Fruit fly (Drosophila melanogaster) whole organism, embryonic: Measurements from ENCODE around the gene CG3091.

ENCODE experiments used
- CG10366 ChIP-seq: fragments of 200-800 bp; sonication (Bioruptor generic); IDR thresholded peaks from 2 replicates; pipeline ENCODE4 v1.3.6; 2022; ENCODE audit warnings: missing biosample characterization, missing genetic modification characterization
- CG10543 ChIP-seq: fragments of 200-800 bp; sonication (Bioruptor generic); optimal IDR thresholded peaks from 3 replicates; lab custom pipeline; 2017; ENCODE audit warnings: missing biosample characterization, mild to moderate bottlenecking, missing genetic modification characterization, moderate library complexity
- CG12155 ChIP-seq: fragments of 200-800 bp; sonication (Bioruptor generic); optimal IDR thresholded peaks from 3 replicates; lab custom pipeline; 2016; ENCODE audit warnings: missing biosample characterization, missing genetic modification characterization
- CG13424 ChIP-seq: fragments of 200-800 bp; sonication (Bioruptor generic); optimal IDR thresholded peaks from 2 replicates; lab custom pipeline; 2019; ENCODE audit warnings: missing biosample characterization, mild to moderate bottlenecking, missing genetic modification characterization, moderate library complexity
- CG14050 ChIP-seq: fragments of 200-800 bp; sonication (Bioruptor generic); IDR thresholded peaks from 3 replicates; pipeline ENCODE4 v1.3.6; 2022; ENCODE audit warnings: missing biosample characterization, missing genetic modification characterization
- CG14860 ChIP-seq: fragments of 200-800 bp; sonication (Bioruptor generic); IDR thresholded peaks from 3 replicates; pipeline ENCODE4 v1.3.6; 2022; ENCODE audit warnings: missing biosample characterization, missing genetic modification characterization; ENCODE audit not compliant: partially characterized antibody
- CG15601 ChIP-seq: fragments of 200-800 bp; sonication (Bioruptor generic); optimal IDR thresholded peaks from 3 replicates; lab custom pipeline; 2019; ENCODE audit warnings: missing biosample characterization, mild to moderate bottlenecking, missing genetic modification characterization, moderate library complexity
- CG17612 ChIP-seq: fragments of 200-800 bp; sonication (Bioruptor generic); IDR thresholded peaks from 2 replicates; pipeline ENCODE4 v1.3.6; 2022; ENCODE audit warnings: missing biosample characterization, missing genetic modification characterization
- CG2120 ChIP-seq: fragments of 200-800 bp; sonication (Bioruptor generic); optimal IDR thresholded peaks from 3 replicates; lab custom pipeline; 2016; ENCODE audit warnings: missing biosample characterization, missing genetic modification characterization
- CG2889 ChIP-seq: fragments of 200-800 bp; sonication (Bioruptor generic); IDR thresholded peaks from 3 replicates; pipeline ENCODE4 v1.3.6; 2022; ENCODE audit warnings: missing biosample characterization, missing genetic modification characterization
- CG4328 ChIP-seq: fragments of 200-800 bp; sonication (Bioruptor generic); optimal IDR thresholded peaks from 3 replicates; lab custom pipeline; 2017; ENCODE audit warnings: missing biosample characterization, missing genetic modification reagents, missing genetic modification characterization
- CG7556 ChIP-seq: fragments of 200-800 bp; sonication (Bioruptor generic); optimal IDR thresholded peaks from 2 replicates; lab custom pipeline; 2017; ENCODE audit warnings: missing biosample characterization, mild to moderate bottlenecking, missing genetic modification characterization
- Deaf1 ChIP-seq: fragments of 200-800 bp; optimal IDR thresholded peaks from 3 replicates; lab custom pipeline; 2019; ENCODE audit warnings: missing biosample characterization, mild to moderate bottlenecking, missing genetic modification characterization, moderate library complexity
- Dek ChIP-seq: fragments of 200-800 bp; sonication (Bioruptor generic); optimal IDR thresholded peaks from 3 replicates; lab custom pipeline; 2019; ENCODE audit warnings: missing biosample characterization, mild to moderate bottlenecking, missing genetic modification characterization, moderate library complexity
- Dll ChIP-seq: fragments of 200-800 bp; sonication (Bioruptor generic); IDR thresholded peaks from 4 replicates; pipeline ENCODE4 v1.3.6; 2022; ENCODE audit warnings: missing biosample characterization, missing genetic modification characterization; ENCODE audit not compliant: partially characterized antibody
- Dref ChIP-seq: fragments of 200-800 bp; sonication (Bioruptor generic); IDR thresholded peaks from 2 replicates; pipeline ENCODE4 v1.3.6; 2022; ENCODE audit warnings: missing biosample characterization, missing genetic modification characterization
- ERR ChIP-seq: fragments of 200-800 bp; sonication (Bioruptor generic); optimal IDR thresholded peaks from 2 replicates; lab custom pipeline; 2016; ENCODE audit warnings: missing biosample characterization, missing genetic modification characterization
- Eip74EF ChIP-seq, 2 experiments: fragments of 200-800 bp in 1 of 2; fragments of >200 bp in 1 of 2; sonication (Bioruptor generic) in 1 of 2; optimal IDR thresholded peaks; 2 replicates each; lab custom pipeline; 2017 to 2019; ENCODE audit warnings: missing biosample characterization in 2 of 2, missing genetic modification characterization in 2 of 2, mild to moderate bottlenecking in 1 of 2, moderate library complexity in 1 of 2
- Fer1 ChIP-seq: fragments of 200-800 bp; sonication (Bioruptor generic); optimal IDR thresholded peaks from 2 replicates; lab custom pipeline; 2017; ENCODE audit warnings: missing biosample characterization, mild to moderate bottlenecking, missing genetic modification characterization
- HLH4C ChIP-seq: fragments of 200-800 bp; sonication (Bioruptor generic); IDR thresholded peaks from 3 replicates; pipeline ENCODE4 v1.3.6; 2022; ENCODE audit warnings: missing biosample characterization, missing genetic modification characterization; ENCODE audit not compliant: partially characterized antibody
- Hr39 ChIP-seq: fragments of >200 bp; optimal IDR thresholded peaks from 2 replicates; lab custom pipeline; 2017
- Jarid2 ChIP-seq: fragments of 200-800 bp; sonication (Bioruptor generic); optimal IDR thresholded peaks from 3 replicates; lab custom pipeline; 2017; ENCODE audit warnings: mild to moderate bottlenecking, missing biosample characterization, missing genetic modification reagents, missing genetic modification characterization
- Mrtf ChIP-seq: fragments of 200-800 bp; sonication (Bioruptor generic); IDR thresholded peaks from 3 replicates; pipeline ENCODE4 v1.3.6; 2022; ENCODE audit warnings: missing biosample characterization, missing genetic modification characterization
- NC2β ChIP-seq: fragments of 200-800 bp; sonication (Bioruptor generic); optimal IDR thresholded peaks from 2 replicates; lab custom pipeline; 2016; ENCODE audit warnings: missing biosample characterization, missing genetic modification characterization
- NK7.1 ChIP-seq: fragments of 200-800 bp; sonication (Bioruptor generic); optimal IDR thresholded peaks from 3 replicates; lab custom pipeline; 2016; ENCODE audit warnings: missing biosample characterization, missing genetic modification characterization
- Nf-YA ChIP-seq: fragments of 200-800 bp; sonication (Bioruptor generic); IDR thresholded peaks from 2 replicates; pipeline ENCODE4 v1.3.6; 2022; ENCODE audit warnings: missing biosample characterization, missing genetic modification characterization
- Nf-YB ChIP-seq: fragments of 200-800 bp; sonication (Bioruptor generic); optimal IDR thresholded peaks from 3 replicates; lab custom pipeline; 2019; ENCODE audit warnings: missing biosample characterization, mild to moderate bottlenecking, missing genetic modification characterization, moderate library complexity
- Spps ChIP-seq: fragments of 200-800 bp; sonication (Bioruptor generic); optimal IDR thresholded peaks from 2 replicates; lab custom pipeline; 2018; ENCODE audit warnings: missing biosample characterization, mild to moderate bottlenecking, missing genetic modification characterization
- Tbp ChIP-seq: fragments of >200 bp; optimal IDR thresholded peaks from 2 replicates; lab custom pipeline; 2018; ENCODE audit warnings: missing biosample characterization, missing genetic modification characterization
- aop ChIP-seq: fragments of 200-800 bp; sonication (Bioruptor generic); IDR thresholded peaks from 2 replicates; pipeline ENCODE4 v1.3.6; 2022; ENCODE audit warnings: missing biosample characterization, missing genetic modification characterization
- ase ChIP-seq: fragments of 200-800 bp; sonication (Bioruptor generic); IDR thresholded peaks from 3 replicates; pipeline ENCODE4 v1.3.6; 2022; ENCODE audit warnings: missing biosample characterization, missing genetic modification characterization
- bsh ChIP-seq, 2 experiments: fragments of 200-800 bp; sonication (Bioruptor generic); optimal IDR thresholded peaks; 2 replicates each; lab custom pipeline; 2017 to 2018; ENCODE audit warnings: mild to moderate bottlenecking in 2 of 2, missing biosample characterization in 2 of 2, missing genetic modification characterization in 2 of 2, moderate library complexity in 1 of 2
- cato ChIP-seq: fragments of 200-800 bp; sonication (Bioruptor generic); optimal IDR thresholded peaks from 2 replicates; lab custom pipeline; 2016; ENCODE audit warnings: missing biosample characterization, missing genetic modification characterization, borderline replicate concordance
- corto ChIP-seq: fragments of 200-800 bp; sonication (Bioruptor generic); optimal IDR thresholded peaks from 2 replicates; lab custom pipeline; 2016; ENCODE audit warnings: missing biosample characterization, mild to moderate bottlenecking, missing genetic modification characterization, moderate library complexity
- crc ChIP-seq: fragments of 200-800 bp; sonication (Bioruptor generic); optimal IDR thresholded peaks from 2 replicates; lab custom pipeline; 2016; ENCODE audit warnings: missing biosample characterization, missing genetic modification characterization
- crp ChIP-seq, 2 experiments: fragments of 200-800 bp; sonication (Bioruptor generic); optimal IDR thresholded peaks; 2 replicates in 1 of 2; 3 replicates in 1 of 2; lab custom pipeline; 2017; ENCODE audit warnings: missing biosample characterization in 2 of 2, missing genetic modification characterization in 2 of 2, mild to moderate bottlenecking in 1 of 2, moderate library complexity in 1 of 2
- cwo ChIP-seq: fragments of 200-800 bp; sonication (Bioruptor generic); optimal IDR thresholded peaks from 3 replicates; lab custom pipeline; 2017; ENCODE audit warnings: missing biosample characterization, missing genetic modification characterization, mild to moderate bottlenecking, moderate library complexity, missing genetic modification reagents
- fd96Cb ChIP-seq: fragments of 200-800 bp; sonication (Bioruptor generic); optimal IDR thresholded peaks from 2 replicates; lab custom pipeline; 2018; ENCODE audit warnings: missing biosample characterization, mild to moderate bottlenecking, missing genetic modification characterization, moderate library complexity
- lola ChIP-seq, 3 experiments: fragments of >200 bp in 2 of 3; fragments of 200-800 bp in 1 of 3; sonication (Bioruptor generic) in 1 of 3; optimal IDR thresholded peaks; 2 replicates each; lab custom pipeline; 2017 to 2019; ENCODE audit warnings: missing biosample characterization in 3 of 3, missing genetic modification characterization in 3 of 3, mild to moderate bottlenecking in 1 of 3, moderate library complexity in 1 of 3
- luna ChIP-seq: fragments of 200-800 bp; sonication (Bioruptor generic); optimal IDR thresholded peaks from 2 replicates; lab custom pipeline; 2016; ENCODE audit warnings: missing biosample characterization, missing genetic modification characterization
- nau ChIP-seq: fragments of 200-800 bp; sonication (Bioruptor generic); optimal IDR thresholded peaks from 3 replicates; lab custom pipeline; 2017; ENCODE audit warnings: missing biosample characterization, mild to moderate bottlenecking, missing genetic modification characterization, missing genetic modification reagents
- pfk ChIP-seq: fragments of 200-800 bp; sonication (Bioruptor generic); optimal IDR thresholded peaks from 2 replicates; lab custom pipeline; 2018; ENCODE audit warnings: missing biosample characterization, mild to moderate bottlenecking, missing genetic modification characterization, moderate library complexity
- phol ChIP-seq: fragments of 200-800 bp; sonication (Bioruptor generic); optimal IDR thresholded peaks from 3 replicates; lab custom pipeline; 2018; ENCODE audit warnings: missing biosample characterization, mild to moderate bottlenecking, missing genetic modification characterization, moderate library complexity
- row ChIP-seq: fragments of 200-800 bp; sonication (Bioruptor generic); IDR thresholded peaks from 3 replicates; pipeline ENCODE4 v1.3.6; 2022; ENCODE audit warnings: missing biosample characterization, missing genetic modification characterization
- sens-2 ChIP-seq: fragments of 200-800 bp; sonication (Bioruptor generic); IDR thresholded peaks from 2 replicates; pipeline ENCODE4 v1.3.6; 2022; ENCODE audit warnings: missing biosample characterization, missing genetic modification characterization
- shn ChIP-seq: fragments of 200-800 bp; sonication (Bioruptor generic); optimal IDR thresholded peaks from 3 replicates; lab custom pipeline; 2016; ENCODE audit warnings: missing biosample characterization, missing genetic modification characterization
- tna ChIP-seq: fragments of 200-800 bp; sonication (Bioruptor generic); IDR thresholded peaks from 2 replicates; pipeline ENCODE4 v1.3.6; 2022; ENCODE audit warnings: missing biosample characterization, missing genetic modification characterization; ENCODE audit not compliant: partially characterized antibody
- tx ChIP-seq: fragments of 200-800 bp; sonication (Bioruptor generic); optimal IDR thresholded peaks from 2 replicates; lab custom pipeline; 2016; ENCODE audit warnings: missing biosample characterization, missing genetic modification characterization

Gene CG3091

DNA sequence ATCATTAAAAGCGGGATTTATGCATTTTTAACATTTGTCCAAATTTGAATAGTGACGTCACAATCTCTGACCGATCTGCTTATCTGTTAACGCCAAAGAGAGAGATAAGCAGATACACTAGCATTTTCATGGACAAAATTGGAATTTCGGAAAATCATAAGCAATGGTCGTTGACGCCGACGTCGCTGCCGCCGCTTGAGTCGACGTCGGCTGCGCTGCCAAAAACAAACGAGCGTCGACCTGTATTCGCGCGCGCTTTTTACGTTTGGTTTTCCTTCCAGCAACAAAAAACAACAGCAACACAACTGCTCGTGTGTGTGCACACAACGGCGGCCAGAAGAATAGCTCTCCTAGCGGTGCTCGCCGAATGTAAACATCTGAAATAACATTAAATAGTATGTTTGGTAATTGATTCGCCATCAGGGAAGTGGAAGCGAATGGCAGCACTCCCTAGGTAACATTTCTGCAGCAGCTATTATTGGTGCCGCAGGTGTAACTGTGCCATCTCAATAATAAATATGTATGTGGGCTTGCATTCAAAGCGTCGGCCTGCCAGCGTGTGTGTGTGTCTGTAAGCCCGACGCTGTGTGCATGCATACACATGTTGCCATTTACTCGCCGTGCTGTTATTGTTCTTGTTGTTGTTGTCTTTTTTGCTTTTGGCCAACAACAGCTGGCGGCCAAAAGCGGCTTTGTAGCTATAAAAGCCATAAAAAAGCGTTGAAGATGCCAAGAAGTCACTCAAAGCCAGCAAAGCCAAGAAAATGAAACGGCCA lies 46.5 kb upstream of the CG3091 start (continued):
- TF ChIP-seq HLH4C: no peak
- TF ChIP-seq Nf-YA: peak; percentile 96
- no peak for TF ChIP-seq tna (GFP tag; lab: Robert Waterston, UW)
- TF ChIP-seq CG14860 (GFP tag; lab: Robert Waterston, UW): no peak
- peak; percentile 90 for TF ChIP-seq NK7.1 (GFP tag; lab: Kevin White, UChicago)
- peak; percentile 96 for TF ChIP-seq Mrtf (GFP tag; lab: Robert Waterston, UW)
- TF ChIP-seq shn (GFP tag; lab: Kevin White, UChicago): peak; percentile 93
- TF ChIP-seq Eip74EF (GFP tag; optimal IDR thresholded peaks at IDR 0.05; lab: Kevin White, UChicago): peak in 1 of 2 experiments; percentile 93
- peak; percentile 61 for TF ChIP-seq CG4328 (GFP tag; lab: Kevin White, UChicago)
- peak; percentile 88 for TF ChIP-seq Spps (tag; lab: Kevin White, UChicago)
- TF ChIP-seq fd96Cb (tag; lab: Kevin White, UChicago): peak; percentile 96
- peak; percentile 91 for TF ChIP-seq Fer1 (GFP tag; lab: Kevin White, UChicago)
- TF ChIP-seq bsh (GFP tag; optimal IDR thresholded peaks at IDR 0.05; lab: Kevin White, UChicago): peak; percentile 97 to 98
- peak; percentile 93 for TF ChIP-seq CG13424 (tag; lab: Kevin White, UChicago)
- TF ChIP-seq Tbp: no peak
- peak; percentile 83 for TF ChIP-seq Jarid2 (GFP tag; lab: Kevin White, UChicago)
- peak; percentile 94 for TF ChIP-seq row (GFP tag; lab: Robert Waterston, UW)
- no peak for TF ChIP-seq luna (GFP tag; lab: Kevin White, UChicago)
- peak; percentile 32; the same call in 1 of the 2 replicates for TF ChIP-seq Dref (GFP tag; lab: Robert Waterston, UW)
- TF ChIP-seq crc (GFP tag; lab: Kevin White, UChicago): peak; percentile 76
- peak; percentile 85 for TF ChIP-seq cato (GFP tag; lab: Kevin White, UChicago)
- peak; percentile 91 for TF ChIP-seq CG17612
- peak; percentile 89 for TF ChIP-seq NC2β (GFP tag; lab: Kevin White, UChicago)
- TF ChIP-seq CG12155 (GFP tag; lab: Kevin White, UChicago): peak; percentile 81
- peak; percentile 68 for TF ChIP-seq ERR (GFP tag; lab: Kevin White, UChicago)
- TF ChIP-seq CG10366: peak; percentile 98
- peak; percentile 30 for TF ChIP-seq CG10543 (GFP tag; lab: Kevin White, UChicago)
- TF ChIP-seq CG14050 (GFP tag; lab: Robert Waterston, UW): peak; percentile 98
- TF ChIP-seq lola (GFP tag; optimal IDR thresholded peaks at IDR 0.05; lab: Kevin White, UChicago): peak in 1 of 3 experiments; percentile 85
- TF ChIP-seq pfk (GFP tag; lab: Kevin White, UChicago): no peak
- TF ChIP-seq CG2889 (GFP tag; lab: Robert Waterston, UW): peak; percentile 95
- peak; percentile 98 for TF ChIP-seq sens-2 (GFP tag; lab: Robert Waterston, UW)
- peak; percentile 97 for TF ChIP-seq ase (GFP tag; lab: Robert Waterston, UW)
- peak; percentile 76 for TF ChIP-seq Nf-YB (GFP tag; lab: Kevin White, UChicago)
- peak; percentile 94 for TF ChIP-seq aop (GFP tag; lab: Robert Waterston, UW)
- peak in 1 of 2 experiments; percentile 68 for TF ChIP-seq crp (GFP tag; optimal IDR thresholded peaks at IDR 0.05; lab: Kevin White, UChicago)
- no peak for TF ChIP-seq Hr39 (lab: Kevin White, UChicago)
- peak; percentile 95 for TF ChIP-seq CG7556 (GFP tag; lab: Kevin White, UChicago)
- TF ChIP-seq cwo (GFP tag; lab: Kevin White, UChicago): peak; percentile 89
- peak; percentile 88 for TF ChIP-seq tx (GFP tag; lab: Kevin White, UChicago)
- TF ChIP-seq CG15601: peak; percentile 91
- TF ChIP-seq CG2120 (GFP tag; lab: Kevin White, UChicago): peak; percentile 94
- peak; percentile 97 for TF ChIP-seq Dek
- peak; percentile 72 for TF ChIP-seq Deaf1 (tag; lab: Kevin White, UChicago)
- TF ChIP-seq nau: peak; percentile 94
- TF ChIP-seq corto (GFP tag; lab: Kevin White, UChicago): peak; percentile 96
- TF ChIP-seq Dll (GFP tag; lab: Robert Waterston, UW): no peak
- peak; percentile 92 for TF ChIP-seq phol
